Worm (Caenorhabditis elegans) whole organism, L4 larva: ENCODE data around the gene srw-39.

Experiments
- F49E8.2 ChIP-seq: sonication (generic microtip); optimal IDR thresholded peaks from 2 replicates; lab custom pipeline; 2016; ENCODE audit warnings: missing compliant biosample characterization, mild to moderate bottlenecking, missing genetic modification characterization, borderline replicate concordance
- ZK546.5 ChIP-seq, 2 experiments: sonication (generic microtip); optimal IDR thresholded peaks; 2 replicates each; lab custom pipeline; 2017; ENCODE audit warnings: missing biosample characterization in 2 of 2, missing genetic modification characterization in 2 of 2
- aly-2 ChIP-seq: sonication (generic microtip); optimal IDR thresholded peaks from 2 replicates; lab custom pipeline; 2018; ENCODE audit warnings: missing biosample characterization, missing genetic modification characterization
- egl-27 ChIP-seq: sonication (generic microtip); optimal IDR thresholded peaks from 3 replicates; lab custom pipeline; 2017; ENCODE audit warnings: missing biosample characterization, missing genetic modification reagents, missing genetic modification characterization
- lin-29 ChIP-seq: fragments of 200-800 bp; sonication (Bioruptor generic); IDR thresholded peaks from 2 replicates; pipeline ENCODE4 v1.3.6; 2022; ENCODE audit warnings: missing genetic modification reagents, missing genetic modification characterization, missing compliant biosample characterization
- nhr-11 ChIP-seq: fragments of 150-350 bp; optimal IDR thresholded peaks from 2 replicates; lab custom pipeline; 2014; ENCODE audit warnings: missing biosample characterization, missing genetic modification characterization
- nhr-48 ChIP-seq: sonication (generic microtip); optimal IDR thresholded peaks from 2 replicates; lab custom pipeline; 2016; ENCODE audit warnings: mild to moderate bottlenecking, missing genetic modification characterization, missing compliant biosample characterization
- unc-62 ChIP-seq, 3 experiments: fragments of 150-350 bp in 1 of 3; sonication (generic microtip); optimal IDR thresholded peaks in 2 of 3; peaks in 1 of 3; 1 replicate in 1 of 3; 2 replicates in 2 of 3; lab custom pipeline; 2014 to 2017; ENCODE audit warnings: missing biosample characterization in 3 of 3, missing genetic modification characterization in 3 of 3, missing genetic modification reagents in 3 of 3, missing genotype in 1 of 3
- zfp-2 ChIP-seq: sonication (generic microtip); optimal IDR thresholded peaks from 2 replicates; lab custom pipeline; 2016; ENCODE audit warnings: mild to moderate bottlenecking, missing genetic modification characterization, missing compliant biosample characterization
- ztf-11 ChIP-seq: fragments of 150-350 bp; optimal IDR thresholded peaks from 2 replicates; lab custom pipeline; 2014; ENCODE audit warnings: missing biosample characterization, missing genetic modification characterization

DNA sequence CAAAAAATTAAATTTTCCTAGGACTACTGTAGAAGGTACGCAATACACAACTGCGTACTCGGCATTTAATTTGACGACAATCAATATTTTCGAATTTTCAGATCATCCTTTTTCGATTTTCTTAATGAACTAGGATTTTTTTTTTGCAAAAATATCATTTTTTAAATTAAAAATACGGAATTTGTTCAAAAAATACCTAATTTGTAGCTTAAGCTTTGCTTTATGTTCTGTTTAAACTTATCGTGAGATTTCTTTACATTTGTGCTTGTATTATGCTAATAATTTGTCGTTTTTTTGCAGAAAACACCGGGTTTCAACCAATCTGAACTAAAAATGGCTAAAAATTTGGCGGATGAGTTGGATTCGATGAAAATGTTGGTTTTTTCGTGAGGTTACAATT lies 24.8 kb upstream of the srw-39 start, which contains the start of gene ftr-1:
- TF ChIP-seq aly-2 (no peak), nhr-11 (tag; lab: Kevin White, UChicago) (no peak), ZK546.5 (tag; optimal IDR thresholded peaks at IDR 0.05; lab: Kevin White, UChicago) (no peak), ztf-11 (tag; lab: Kevin White, UChicago) (no peak), unc-62 (GFP tag; optimal IDR thresholded peaks at IDR 0.05 in 1 of 2; lab: Kevin White, UChicago) (no peak), unc-62 (tag; optimal IDR thresholded peaks at IDR 0.05; lab: Kevin White, UChicago) (no peak), egl-27 (tag; lab: Kevin White, UChicago) (no peak), nhr-48 (tag; lab: Kevin White, UChicago) (no peak), F49E8.2 (tag; lab: Kevin White, UChicago) (no peak), zfp-2 (no peak), lin-29 (GFP tag; lab: Robert Waterston, UW) (no peak)
